Fruit fly (Drosophila melanogaster): Measurements from ENCODE around the gene bai.

bai gene

DNA sequence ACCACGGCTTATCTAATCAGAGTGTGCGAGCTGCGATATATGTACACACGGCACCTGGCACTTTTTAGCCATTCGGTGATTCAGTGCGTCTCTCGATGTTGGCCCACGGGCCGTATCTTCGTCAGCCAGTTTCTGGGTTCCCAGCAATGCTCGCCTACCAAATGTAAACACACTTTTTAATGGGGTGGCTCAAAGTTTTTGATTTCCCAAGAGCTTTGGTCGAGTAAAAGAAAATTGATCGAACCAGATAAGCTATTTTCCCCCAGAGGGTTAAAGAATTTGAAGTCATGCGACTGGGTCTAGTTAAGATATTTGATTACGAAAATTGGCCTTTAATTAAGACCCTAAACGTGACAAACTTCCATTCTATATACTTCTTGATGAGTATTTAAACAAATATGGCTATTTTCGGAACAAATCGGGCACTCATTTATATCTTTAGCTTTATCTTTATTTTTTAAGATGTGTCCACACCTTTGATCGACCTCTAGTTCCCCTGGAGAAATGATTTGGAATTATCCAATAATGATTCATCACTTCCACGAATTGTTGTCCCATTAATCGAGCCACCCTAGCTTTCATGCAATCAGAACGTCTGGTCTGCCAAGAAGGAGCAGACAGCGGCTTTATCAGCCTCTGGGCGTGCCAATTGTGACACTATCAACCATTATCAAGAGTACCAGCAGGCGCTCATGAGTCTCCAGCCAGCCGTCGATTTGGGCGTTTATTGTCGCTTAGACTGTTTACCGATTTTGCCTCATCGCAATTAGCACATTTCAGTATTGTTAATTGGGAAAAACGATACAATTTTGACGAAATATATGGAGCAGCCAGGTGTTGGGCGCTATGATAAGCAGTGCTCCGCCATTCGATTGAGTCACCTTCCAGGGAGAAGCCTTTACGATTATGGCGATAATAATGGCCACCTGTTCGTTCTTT, 11.6 kb upstream of the bai start (continued):
- TF ChIP-seq CG34376 (GFP tag; optimal IDR thresholded peaks at IDR 0.05) (peak; percentile 61), Meics (GFP tag; optimal IDR thresholded peaks at IDR 0.05) (peak; percentile 75), Aef1 (GFP tag; IDR thresholded peaks at IDR 0.05) (no peak), nerfin-2 (GFP tag; IDR thresholded peaks at IDR 0.05; ENCODE audit: partially characterized antibody) (no peak), bowl (GFP tag; IDR thresholded peaks at IDR 0.05) (no peak), tio (GFP tag; optimal IDR thresholded peaks at IDR 0.05) (no peak), Usf (GFP tag; optimal IDR thresholded peaks at IDR 0.05) (peak; percentile 6), run (tag; optimal IDR thresholded peaks at IDR 0.05) (no peak), corto (GFP tag; optimal IDR thresholded peaks at IDR 0.05) (peak; percentile 80), Lpt (GFP tag; optimal IDR thresholded peaks at IDR 0.05) (no peak), CG15514 (GFP tag; optimal IDR thresholded peaks at IDR 0.05) (peak; percentile 14), Trl (optimal IDR thresholded peaks at IDR 0.05) (no peak), Trl (GFP tag; optimal IDR thresholded peaks at IDR 0.05) (no peak), cad (GFP tag; optimal IDR thresholded peaks at IDR 0.05) (no peak), slbo (GFP tag; IDR thresholded peaks at IDR 0.05) (peak; percentile 26; the same call in 1 of the 2 replicates), CG9727 (GFP tag; optimal IDR thresholded peaks at IDR 0.05) (no peak), gro (GFP tag; optimal IDR thresholded peaks at IDR 0.05) (no peak), Pdp1 (GFP tag; optimal IDR thresholded peaks at IDR 0.05) (peak in 1 of 2 experiments; percentile 8), Ravus (GFP tag; IDR thresholded peaks at IDR 0.05) (no peak), Nf-YC (tag; optimal IDR thresholded peaks at IDR 0.05) (peak; percentile 43), da (GFP tag; optimal IDR thresholded peaks at IDR 0.05) (no peak), caup (GFP tag; optimal IDR thresholded peaks at IDR 0.05; ENCODE audit: severe bottlenecking) (peak; percentile 16), CG18619 (GFP tag; optimal IDR thresholded peaks at IDR 0.05) (peak; percentile 64), CG4328 (GFP tag; optimal IDR thresholded peaks at IDR 0.05) (peak; percentile 23), CG30403 (GFP tag; optimal IDR thresholded peaks at IDR 0.05) (peak; percentile 51), CG31224 (GFP tag; IDR thresholded peaks at IDR 0.05) (peak; percentile 99), Chrac-16 (GFP tag; optimal IDR thresholded peaks at IDR 0.05) (peak; percentile 13), pho (GFP tag; optimal IDR thresholded peaks at IDR 0.05) (peak; percentile 44), Rfx (GFP tag; IDR thresholded peaks at IDR 0.05) (peak; percentile 47; the same call in 1 of the 2 replicates), nerfin-1 (tag; optimal IDR thresholded peaks at IDR 0.05) (peak; percentile 11), dysf (GFP tag; IDR thresholded peaks at IDR 0.05) (peak; percentile 52; the same call in 2 of the 3 replicates), sob (GFP tag; IDR thresholded peaks at IDR 0.05) (peak; percentile 26; the same call in 1 of the 2 replicates), CG2129 (GFP tag; IDR thresholded peaks at IDR 0.05; ENCODE audit: partially characterized antibody) (no peak), grn (GFP tag; optimal IDR thresholded peaks at IDR 0.05) (peak; percentile 63), az2 (GFP tag; optimal IDR thresholded peaks at IDR 0.05) (peak; percentile 2), lbe (GFP tag; optimal IDR thresholded peaks at IDR 0.05) (peak; percentile 28), Dbx (GFP tag; IDR thresholded peaks at IDR 0.05) (no peak), CG9215 (GFP tag; IDR thresholded peaks at IDR 0.05) (0 out of 2 replicates have a peak, but pooled peaks have one; percentile 21), stc (GFP tag; IDR thresholded peaks at IDR 0.05) (peak; percentile 24; the same call in 1 of the 2 replicates), CG8281 (tag; optimal IDR thresholded peaks at IDR 0.05) (no peak), ci (GFP tag; IDR thresholded peaks at IDR 0.05) (peak; percentile 40; the same call in 2 of the 3 replicates), trh (GFP tag; optimal IDR thresholded peaks at IDR 0.05) (no peak), B-H2 (GFP tag; optimal IDR thresholded peaks at IDR 0.05) (peak; percentile 29), CG14965 (GFP tag; optimal IDR thresholded peaks at IDR 0.05; ENCODE audit: borderline replicate concordance) (no peak), Dip3 (GFP tag; optimal IDR thresholded peaks at IDR 0.05) (peak; percentile 50), CG12659 (GFP tag; optimal IDR thresholded peaks at IDR 0.05) (peak; percentile 68), lmd (GFP tag; IDR thresholded peaks at IDR 0.05) (no peak), sens (GFP tag) (peak; percentile 46), CG13424 (tag; optimal IDR thresholded peaks at IDR 0.05) (peak; percentile 59)

All from whole organism, embryonic.